Fruit fly (Drosophila melanogaster): ENCODE results near the gene Hira.
A peak's percentile ranks its signal among the peaks of the same experiment; 100 is the strongest.

Hira gene

dm6 chrX:7698000-7698896, 23.7 kb upstream of the Hira start (continued):
- TF ChIP-seq sd (tag; optimal IDR thresholded peaks at IDR 0.05) (peak; percentile 95), Hmr (GFP tag; optimal IDR thresholded peaks at IDR 0.05) (peak; percentile 97), CG9817 (tag; optimal IDR thresholded peaks at IDR 0.05) (peak; percentile 95), CG31224 (GFP tag; IDR thresholded peaks at IDR 0.05) (peak; percentile 91), CG11504 (tag; optimal IDR thresholded peaks at IDR 0.05) (peak; percentile 97), tup (GFP tag; optimal IDR thresholded peaks at IDR 0.05) (peak; percentile 71), dimm (GFP tag; IDR thresholded peaks at IDR 0.05) (peak; percentile 88), HmgD (GFP tag; optimal IDR thresholded peaks at IDR 0.05) (peak; percentile 20), yki (optimal IDR thresholded peaks at IDR 0.05) (no peak), disco-r (GFP tag; optimal IDR thresholded peaks at IDR 0.05) (peak; percentile 88), CG14441 (GFP tag; IDR thresholded peaks at IDR 0.05) (peak; percentile 97), vnd (GFP tag; IDR thresholded peaks at IDR 0.05; ENCODE audit: partially characterized antibody) (no peak), nerfin-1 (tag; optimal IDR thresholded peaks at IDR 0.05) (peak; percentile 91), sisA (GFP tag; IDR thresholded peaks at IDR 0.05) (peak; percentile 96), Tbp (GFP tag; optimal IDR thresholded peaks at IDR 0.05) (no peak), Taf1 (GFP tag; IDR thresholded peaks at IDR 0.05) (peak; percentile 90), mam (GFP tag; optimal IDR thresholded peaks at IDR 0.05) (peak; percentile 91), CG13775 (GFP tag; optimal IDR thresholded peaks at IDR 0.05) (peak; percentile 94), bsh (GFP tag; optimal IDR thresholded peaks at IDR 0.05) (peak; percentile 66 to 96), Adf1 (GFP tag; IDR thresholded peaks at IDR 0.05) (peak; percentile 81), Mad (GFP tag; optimal IDR thresholded peaks at IDR 0.05) (peak; percentile 93), seq (GFP tag; IDR thresholded peaks at IDR 0.05) (peak; percentile 96), CG12659 (GFP tag; optimal IDR thresholded peaks at IDR 0.05) (peak; percentile 98), kni (GFP tag; optimal IDR thresholded peaks at IDR 0.05) (peak; percentile 61), CG5180 (GFP tag; optimal IDR thresholded peaks at IDR 0.05) (peak; percentile 88), Trl (optimal IDR thresholded peaks at IDR 0.05) (peak; percentile 61 to 89), Trl (GFP tag; optimal IDR thresholded peaks at IDR 0.05) (peak; percentile 77), CG33557 (GFP tag; optimal IDR thresholded peaks at IDR 0.05) (peak; percentile 54), Hmx (GFP tag; optimal IDR thresholded peaks at IDR 0.05) (peak; percentile 82), bab2 (GFP tag; optimal IDR thresholded peaks at IDR 0.05) (peak; percentile 94), fu2 (GFP tag; optimal IDR thresholded peaks at IDR 0.05) (peak; percentile 88), GATAe (GFP tag; conservative IDR thresholded peaks at IDR 0.05) (peak; percentile 92), Dfd (GFP tag; optimal IDR thresholded peaks at IDR 0.05) (peak in 1 of 2 experiments; percentile 34), fd64A (GFP tag; optimal IDR thresholded peaks at IDR 0.05) (peak; percentile 74), CG8924 (tag; optimal IDR thresholded peaks at IDR 0.05) (peak; percentile 97), CG4707 (GFP tag; optimal IDR thresholded peaks at IDR 0.05) (peak; percentile 81), wdn (GFP tag; IDR thresholded peaks at IDR 0.05) (peak; percentile 90), ken (GFP tag; IDR thresholded peaks at IDR 0.05) (peak; percentile 95), fru (optimal IDR thresholded peaks at IDR 0.05) (no peak), CG31365 (tag; optimal IDR thresholded peaks at IDR 0.05) (peak; percentile 74), en (GFP tag; optimal IDR thresholded peaks at IDR 0.05) (peak; percentile 78), CG14710 (tag; optimal IDR thresholded peaks at IDR 0.05) (peak; percentile 88), tin (GFP tag; optimal IDR thresholded peaks at IDR 0.05) (peak; percentile 93), hb (GFP tag; IDR thresholded peaks at IDR 0.05; ENCODE audit: partially characterized antibody) (no peak), CG11398 (GFP tag; optimal IDR thresholded peaks at IDR 0.05) (peak; percentile 74), NC2α (GFP tag; optimal IDR thresholded peaks at IDR 0.05) (peak; percentile 74), klu (GFP tag; IDR thresholded peaks at IDR 0.05) (peak; percentile 92), CG10321 (GFP tag; IDR thresholded peaks at IDR 0.05) (peak; percentile 68), odd (GFP tag; optimal IDR thresholded peaks at IDR 0.05) (peak; percentile 93)
